Worm (Caenorhabditis elegans): Measurements from ENCODE around the gene F17C11.11.

The F17C11.11 gene

DNA sequence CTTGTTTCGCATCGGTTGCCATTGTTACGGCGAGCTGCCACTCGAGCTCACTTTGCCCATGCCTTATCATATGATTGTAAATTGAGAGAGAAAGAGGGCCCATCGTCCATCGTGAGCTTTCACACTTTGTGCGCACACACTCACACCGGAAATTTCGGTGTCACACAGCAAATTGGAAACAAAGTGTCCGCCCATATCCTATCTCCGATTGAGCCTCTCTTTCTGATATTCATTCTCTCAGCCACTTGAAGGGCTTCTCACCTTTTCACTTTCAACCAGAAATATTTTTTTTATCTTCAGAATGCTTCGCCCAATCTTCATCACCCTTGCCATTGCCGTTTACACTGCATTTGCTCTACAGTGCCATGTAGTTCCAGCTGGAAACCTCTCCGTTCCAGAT lies 9.1 kb downstream of the F17C11.11 start, which contains the start of gene F58B4.3:
Gene F58B4.3 (plus strand): TSS at position 301 of the 400 bp plus-strand sequence.
- TF ChIP-seq mcd-1 (GFP tag; IDR thresholded peaks at IDR 0.05) (no peak), C06A6.2 (GFP tag; conservative IDR thresholded peaks at IDR 0.05) (no peak), lin-26 (GFP tag; IDR thresholded peaks at IDR 0.05) (no peak), ztf-28 (GFP tag; IDR thresholded peaks at IDR 0.05) (no peak), Y53G8AR.9 (GFP tag; conservative IDR thresholded peaks at IDR 0.05) (no peak), ceh-79 (tag; optimal IDR thresholded peaks at IDR 0.05) (no peak), let-607 (tag; optimal IDR thresholded peaks at IDR 0.05) (no peak)

- no peak for TF ChIP-seq lir-1 (GFP tag; conservative IDR thresholded peaks at IDR 0.05)
- no peak for TF ChIP-seq sdz-38 (tag; optimal IDR thresholded peaks at IDR 0.05)
These were observed 13.0 kb downstream of the F17C11.11 start for ce11 chrV:10925658-10926057.

DNA sequence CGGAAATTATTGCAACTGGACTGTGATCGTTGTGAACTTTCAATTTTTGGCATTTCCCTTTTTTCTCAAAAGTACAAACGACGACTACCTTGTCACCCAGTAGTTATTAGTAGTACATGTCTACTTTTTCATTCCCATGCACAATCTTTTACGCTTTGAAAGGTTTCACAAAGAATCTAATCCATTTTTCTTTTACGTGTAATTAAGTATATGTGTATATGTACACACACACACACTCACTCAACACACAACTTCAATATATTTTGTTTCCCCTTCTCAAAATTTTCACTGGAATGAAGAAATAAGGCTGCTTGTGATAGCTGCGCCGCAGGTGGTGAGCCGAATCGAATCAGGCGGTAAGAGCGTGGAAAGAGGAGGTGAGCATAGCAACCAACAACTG lies 13.9 kb downstream of the F17C11.11 start, which contains the start of gene F58B4.6:
Gene F58B4.6 (plus strand): TSS at position 301 of the 400 bp plus-strand sequence.
- TF ChIP-seq repo-1 (tag; optimal IDR thresholded peaks at IDR 0.05) = no peak
- TF ChIP-seq mcd-1 (GFP tag; IDR thresholded peaks at IDR 0.05) = no peak
- no peak for TF ChIP-seq mes-4 (tag; optimal IDR thresholded peaks at IDR 0.05)
- TF ChIP-seq rcor-1 (GFP tag; IDR thresholded peaks at IDR 0.05) = no peak
- TF ChIP-seq mxl-1 (tag; optimal IDR thresholded peaks at IDR 0.05) = no peak
- TF ChIP-seq Y67H2A.10 (GFP tag; conservative IDR thresholded peaks at IDR 0.05) = no peak

DNA sequence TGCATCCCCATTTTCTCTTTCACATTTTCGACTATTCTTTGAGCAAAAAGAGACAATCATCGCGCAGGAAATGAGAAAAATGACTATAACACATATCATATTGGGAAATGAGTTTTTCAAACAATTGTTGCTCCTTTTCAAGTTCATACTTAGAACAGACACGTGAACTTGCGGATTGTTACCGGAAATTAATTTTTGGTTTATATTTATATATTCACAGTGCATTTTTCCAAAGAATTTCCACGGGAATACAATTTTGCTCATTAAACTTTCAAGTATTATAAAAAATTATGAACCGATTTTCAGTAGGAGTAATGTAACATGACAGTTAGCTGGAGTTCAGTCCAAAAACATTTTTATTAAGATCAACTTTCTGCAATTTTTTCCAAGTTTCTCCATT lies 15.4 kb downstream of the F17C11.11 start, which contains the start of gene F58B4.7:
Gene F58B4.7 (minus strand): TSS at position 101 of the 400 bp plus-strand sequence.
- TF ChIP-seq zfh-2 (GFP tag; conservative IDR thresholded peaks at IDR 0.05) (no peak), tbx-9 (tag; optimal IDR thresholded peaks at IDR 0.05; ENCODE audit: borderline replicate concordance) (no peak), F52B5.7 (tag; optimal IDR thresholded peaks at IDR 0.05) (no peak), sptf-2 (GFP tag; optimal IDR thresholded peaks at IDR 0.05) (no peak), zim-3 (tag; optimal IDR thresholded peaks at IDR 0.05) (no peak), attf-3 (GFP tag; conservative IDR thresholded peaks at IDR 0.05) (no peak), ztf-25 (GFP tag; IDR thresholded peaks at IDR 0.05) (no peak)

DNA sequence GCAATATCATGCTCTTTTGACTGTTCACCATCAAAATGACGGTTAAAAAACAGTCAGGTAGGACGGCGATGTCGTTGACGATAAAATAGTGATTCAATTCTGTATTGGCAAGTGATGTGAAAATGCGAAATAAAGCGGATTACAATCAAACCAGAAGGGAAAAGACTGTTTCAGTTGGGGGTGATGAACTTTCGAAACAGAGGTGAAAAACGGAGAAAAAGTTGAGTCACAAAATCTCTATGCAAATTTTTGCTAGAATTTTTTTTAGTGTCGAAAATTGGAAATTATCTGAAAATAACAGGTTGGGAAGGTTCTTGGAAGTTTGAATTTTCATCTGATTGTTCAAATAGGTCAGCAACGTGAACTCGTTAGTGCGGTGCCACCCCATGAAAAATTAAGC lies 16.9 kb downstream of the F17C11.11 start, which contains the start of gene nas-31:
Gene nas-31 (minus strand): TSS at position 101 of the 400 bp plus-strand sequence.
- no peak for TF ChIP-seq sptf-2 (GFP tag; optimal IDR thresholded peaks at IDR 0.05)
- no peak for TF ChIP-seq hlh-26 (GFP tag; conservative IDR thresholded peaks at IDR 0.05)
- TF ChIP-seq nfyb-1 (GFP tag; IDR thresholded peaks at IDR 0.05) = no peak
- no peak for TF ChIP-seq ztf-28 (GFP tag; IDR thresholded peaks at IDR 0.05)
- TF ChIP-seq attf-6 (GFP tag; IDR thresholded peaks at IDR 0.05) = no peak

DNA sequence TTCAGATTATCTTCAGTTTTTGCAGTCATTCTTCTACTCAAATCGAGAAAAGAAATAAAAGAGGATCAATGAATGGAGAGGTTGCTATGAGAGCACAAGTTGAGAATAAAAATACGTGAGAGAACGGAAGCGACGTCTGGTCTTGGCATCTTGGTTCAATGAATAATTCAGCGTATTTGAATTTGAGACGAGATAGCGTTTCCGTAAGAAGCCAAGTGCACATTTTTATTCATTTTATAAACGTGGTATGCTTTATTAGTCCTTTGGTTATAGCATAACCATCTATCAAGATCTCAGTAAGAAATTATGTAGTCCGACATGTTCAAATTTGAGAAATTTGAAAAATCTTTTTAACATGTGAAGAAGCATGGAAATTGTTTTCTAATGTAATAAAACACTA lies 20.2 kb downstream of the F17C11.11 start, which contains the start of gene F58B4.2:
Gene F58B4.2 (minus strand): TSS at position 101 of the 400 bp plus-strand sequence.
- TF ChIP-seq T26A5.8 (tag; optimal IDR thresholded peaks at IDR 0.05) (no peak), ztf-6 (GFP tag; IDR thresholded peaks at IDR 0.05) (no peak), F33H1.4 (GFP tag; IDR thresholded peaks at IDR 0.05) (no peak), F49E8.2 (tag; optimal IDR thresholded peaks at IDR 0.05; ENCODE audit: insufficient read depth) (no peak), ztf-18 (tag; optimal IDR thresholded peaks at IDR 0.05) (no peak)

Measured in whole organism, young adult.